Fruit fly (Drosophila melanogaster) whole organism, wandering third instar larva: ENCODE results near the gene CG13712.

Experiments
- Abd-B ChIP-seq: fragments of >200 bp; optimal IDR thresholded peaks from 2 replicates; lab custom pipeline; 2017; ENCODE audit warnings: missing biosample characterization, missing genetic modification characterization
- CG32264 ChIP-seq: fragments of 200-800 bp; sonication (Bioruptor generic); optimal IDR thresholded peaks from 2 replicates; lab custom pipeline; 2016; ENCODE audit warnings: missing biosample characterization, missing genetic modification characterization
- CG9705 ChIP-seq: fragments of 200-800 bp; sonication (Bioruptor generic); optimal IDR thresholded peaks from 2 replicates; lab custom pipeline; 2018; ENCODE audit warnings: missing biosample characterization, mild to moderate bottlenecking, missing genetic modification characterization
- CrebA ChIP-seq: fragments of 200-800 bp; sonication (Bioruptor generic); optimal IDR thresholded peaks from 2 replicates; lab custom pipeline; 2016; ENCODE audit warnings: missing biosample characterization, mild to moderate bottlenecking, missing genetic modification characterization, borderline replicate concordance
- Dfd ChIP-seq: fragments of >200 bp; optimal IDR thresholded peaks from 2 replicates; lab custom pipeline; 2017; ENCODE audit warnings: missing biosample characterization, missing genetic modification characterization
- Dif ChIP-seq: fragments of 200-275, 200-300 bp; sonication (Bioruptor generic); optimal IDR thresholded peaks from 2 replicates; lab custom pipeline; 2018; ENCODE audit warnings: missing biosample characterization, missing genetic modification characterization; ENCODE audit not compliant: partially characterized antibody
- GATAd ChIP-seq: sonication (Bioruptor generic); optimal IDR thresholded peaks from 2 replicates; lab custom pipeline; 2016; ENCODE audit warnings: missing biosample characterization, missing genetic modification characterization
- HLH106 ChIP-seq: fragments of 200-800 bp; optimal IDR thresholded peaks from 3 replicates; lab custom pipeline; 2019; ENCODE audit warnings: missing biosample characterization, mild to moderate bottlenecking, missing genetic modification characterization, moderate library complexity
- Hnf4 ChIP-seq: fragments of 200-800 bp; sonication (Bioruptor generic); optimal IDR thresholded peaks from 2 replicates; lab custom pipeline; 2016; ENCODE audit warnings: missing biosample characterization, mild to moderate bottlenecking, missing genetic modification characterization
- Hr78 ChIP-seq: fragments of >200 bp; optimal IDR thresholded peaks from 2 replicates; lab custom pipeline; 2017; ENCODE audit warnings: missing biosample characterization, missing genetic modification characterization
- Hr83 ChIP-seq: fragments of 200-300 bp; sonication (Bioruptor generic); optimal IDR thresholded peaks from 2 replicates; lab custom pipeline; 2016; ENCODE audit warnings: missing biosample characterization, mild to moderate bottlenecking, missing genetic modification characterization, moderate library complexity; ENCODE audit not compliant: poor library complexity, severe bottlenecking
- Jra ChIP-seq: sonication (Bioruptor generic); optimal IDR thresholded peaks from 2 replicates; lab custom pipeline; 2016; ENCODE audit warnings: missing biosample characterization, missing genetic modification characterization
- Myc ChIP-seq: fragments of >200 bp; optimal IDR thresholded peaks from 2 replicates; lab custom pipeline; 2017
- N ChIP-seq: fragments of >200 bp; optimal IDR thresholded peaks from 2 replicates; lab custom pipeline; 2018; ENCODE audit warnings: missing biosample characterization, missing external identifiers, missing genetic modification characterization
- OdsH ChIP-seq: fragments of 200-800 bp; sonication (Bioruptor generic); optimal IDR thresholded peaks from 2 replicates; lab custom pipeline; 2016; ENCODE audit warnings: missing biosample characterization, mild to moderate bottlenecking, missing genetic modification characterization
- Rel ChIP-seq, 2 experiments: fragments of 200-800 bp; sonication (Bioruptor generic) in 1 of 2; optimal IDR thresholded peaks; 2 replicates in 1 of 2; 3 replicates in 1 of 2; lab custom pipeline; 2016 to 2019; ENCODE audit warnings: mild to moderate bottlenecking in 2 of 2, missing biosample characterization in 2 of 2, missing genetic modification characterization in 2 of 2, moderate library complexity in 1 of 2
- Sp1 ChIP-seq: fragments of 200-800 bp; sonication (Bioruptor generic); optimal IDR thresholded peaks from 3 replicates; lab custom pipeline; 2019; ENCODE audit warnings: missing biosample characterization, mild to moderate bottlenecking, missing genetic modification characterization, moderate library complexity
- Vsx2 ChIP-seq: fragments of 200-300, 225-300 bp; sonication (Bioruptor generic); optimal IDR thresholded peaks from 2 replicates; lab custom pipeline; 2018; ENCODE audit warnings: missing biosample characterization, missing genetic modification characterization; ENCODE audit not compliant: partially characterized antibody
- brk ChIP-seq: fragments of 200-800 bp; sonication (Bioruptor generic); optimal IDR thresholded peaks from 2 replicates; lab custom pipeline; 2016; ENCODE audit warnings: missing biosample characterization, mild to moderate bottlenecking, missing genetic modification characterization
- dl ChIP-seq, 2 experiments: fragments of 175-275, 200-275 bp in 1 of 2; fragments of 200-275 bp in 1 of 2; sonication (Bioruptor generic); optimal IDR thresholded peaks; lab custom pipeline; 2018; ENCODE audit warnings: mild to moderate bottlenecking in 2 of 2, missing biosample characterization in 2 of 2, missing genetic modification characterization in 2 of 2, moderate library complexity in 2 of 2; ENCODE audit not compliant: partially characterized antibody in 2 of 2, insufficient read depth in 1 of 2
- dmrt93B ChIP-seq: fragments of 200-800 bp; sonication (Bioruptor generic); optimal IDR thresholded peaks from 2 replicates; lab custom pipeline; 2018; ENCODE audit warnings: missing biosample characterization, mild to moderate bottlenecking, missing genetic modification characterization
- ey ChIP-seq: fragments of 200-800 bp; sonication (Bioruptor generic); optimal IDR thresholded peaks from 2 replicates; lab custom pipeline; 2016; ENCODE audit warnings: missing biosample characterization, missing genetic modification characterization
- foxo ChIP-seq, 2 experiments: fragments of 200-800 bp; sonication (Bioruptor generic); optimal IDR thresholded peaks; 2 replicates in 1 of 2; 3 replicates in 1 of 2; lab custom pipeline; 2016 to 2017; ENCODE audit warnings: missing biosample characterization in 2 of 2, missing genetic modification characterization in 2 of 2
- fru ChIP-seq: fragments of 200-800 bp; sonication (Bioruptor generic); optimal IDR thresholded peaks from 3 replicates; lab custom pipeline; 2016; ENCODE audit warnings: missing biosample characterization, mild to moderate bottlenecking, missing genetic modification characterization
- h ChIP-seq: fragments of 200-800 bp; sonication (Bioruptor generic); optimal IDR thresholded peaks from 3 replicates; lab custom pipeline; 2016; ENCODE audit warnings: missing biosample characterization, mild to moderate bottlenecking, missing genetic modification characterization
- jim ChIP-seq: fragments of 175-275, 200-325 bp; sonication (Bioruptor generic); optimal IDR thresholded peaks from 2 replicates; lab custom pipeline; 2016; ENCODE audit warnings: missing biosample characterization, mild to moderate bottlenecking, missing genetic modification characterization
- lola ChIP-seq: fragments of >200 bp; optimal IDR thresholded peaks from 2 replicates; lab custom pipeline; 2017; ENCODE audit warnings: missing biosample characterization, missing genetic modification characterization
- psq ChIP-seq: fragments of 200-800 bp; sonication (Bioruptor generic); optimal IDR thresholded peaks from 3 replicates; lab custom pipeline; 2017; ENCODE audit warnings: missing biosample characterization, mild to moderate bottlenecking, missing genetic modification characterization, moderate library complexity
- rgr ChIP-seq: fragments of 200-800 bp; sonication (Bioruptor generic); optimal IDR thresholded peaks from 3 replicates; lab custom pipeline; 2016; ENCODE audit warnings: missing biosample characterization, mild to moderate bottlenecking, missing genetic modification characterization
- sage ChIP-seq: fragments of 200-800 bp; sonication (Bioruptor generic); optimal IDR thresholded peaks from 2 replicates; lab custom pipeline; 2016; ENCODE audit warnings: missing biosample characterization, mild to moderate bottlenecking, missing genetic modification characterization
- tai ChIP-seq: sonication (Bioruptor generic); optimal IDR thresholded peaks from 2 replicates; lab custom pipeline; 2016; ENCODE audit warnings: missing biosample characterization, missing genetic modification characterization
- usp ChIP-seq: fragments of >200 bp; optimal IDR thresholded peaks from 2 replicates; lab custom pipeline; 2017; ENCODE audit warnings: missing biosample characterization, missing genetic modification characterization
- woc ChIP-seq: sonication (Bioruptor generic); optimal IDR thresholded peaks from 2 replicates; lab custom pipeline; 2016; ENCODE audit warnings: missing biosample characterization, mild to moderate bottlenecking, missing genetic modification characterization

The CG13712 gene

dm6 chr3L:4689970-4690369 is 19.7 kb downstream of the CG13712 start, which contains the start of gene CG18418:
CG18418 (minus strand) TSS chr3L:4690070.
- TF ChIP-seq woc (GFP tag; lab: Kevin White, UChicago) (no peak), CrebA (GFP tag; lab: Kevin White, UChicago) (no peak), Hnf4 (GFP tag; lab: Kevin White, UChicago) (no peak), fru (GFP tag; lab: Kevin White, UChicago) (no peak)

DNA sequence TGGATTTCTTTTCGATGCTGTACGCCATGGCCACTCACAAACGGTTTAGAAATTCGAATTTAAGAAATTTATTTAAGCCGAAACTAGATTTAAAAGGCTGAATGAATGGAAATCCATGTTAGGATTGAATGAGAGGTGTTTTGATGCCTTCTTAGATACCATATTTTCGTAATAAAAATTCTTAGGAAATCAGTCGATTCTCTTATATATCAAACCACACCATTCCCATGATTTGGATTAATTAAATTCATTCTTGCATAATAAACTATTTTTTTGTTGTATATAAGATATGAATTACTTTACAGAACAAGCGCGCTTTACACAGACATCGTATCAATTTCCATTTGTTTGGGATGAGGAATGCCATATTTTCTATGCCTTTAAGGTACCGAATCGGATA is 21.0 kb downstream of the CG13712 start, which contains the start of gene CG7514:
Gene CG7514 (minus strand): TSS at position 101 of the 400 bp plus-strand sequence.
- TF ChIP-seq Sp1 (GFP tag; lab: Kevin White, UChicago) (no peak), Dfd (GFP tag; lab: Kevin White, UChicago) (no peak), fru (GFP tag; lab: Kevin White, UChicago) (no peak), Myc (lab: Kevin White, UChicago) (no peak), Jra (no peak), rgr (GFP tag; lab: Kevin White, UChicago) (no peak), HLH106 (no peak), Vsx2 (GFP tag; lab: Kevin White, UChicago) (no peak), CrebA (GFP tag; lab: Kevin White, UChicago) (no peak), woc (GFP tag; lab: Kevin White, UChicago) (no peak), Dif (no peak), h (no peak), GATAd (GFP tag; lab: Kevin White, UChicago) (no peak)
- TF ChIP-seq, all 38 proteins: peak for 0

- no peak for TF ChIP-seq GATAd (GFP tag; lab: Kevin White, UChicago)
- no peak for TF ChIP-seq Rel (GFP tag; optimal IDR thresholded peaks at IDR 0.05; lab: Kevin White, UChicago)
- TF ChIP-seq Rel (tag; optimal IDR thresholded peaks at IDR 0.05; lab: Kevin White, UChicago) = peak; percentile 11
These were observed 22.6 kb downstream of the CG13712 start, which contains the start of gene axo for dm6 chr3L:4687133-4687532. axo (minus strand) TSS chr3L:4687317.

dm6 chr3L:4686609-4687008 is 23.1 kb downstream of the CG13712 start:
- TF ChIP-seq Hr78 (GFP tag; lab: Kevin White, UChicago) (no peak), brk (GFP tag; lab: Kevin White, UChicago) (no peak), dl (GFP tag; optimal IDR thresholded peaks at IDR 0.05; lab: Kevin White, UChicago; ENCODE audit: insufficient read depth in 1 of 2, partially characterized antibody in 2 of 2) (no peak), GATAd (GFP tag; lab: Kevin White, UChicago) (no peak), woc (GFP tag; lab: Kevin White, UChicago) (no peak), rgr (GFP tag; lab: Kevin White, UChicago) (no peak), Dif (no peak), jim (GFP tag; lab: Kevin White, UChicago) (no peak), OdsH (no peak), dmrt93B (no peak), CG32264 (GFP tag; lab: Kevin White, UChicago) (no peak), N (GFP tag; lab: Kevin White, UChicago) (no peak), Abd-B (GFP tag; lab: Kevin White, UChicago) (no peak), Hnf4 (GFP tag; lab: Kevin White, UChicago) (no peak), h (no peak), fru (GFP tag; lab: Kevin White, UChicago) (no peak)
- TF ChIP-seq, all 38 proteins: peak for 0

DNA sequence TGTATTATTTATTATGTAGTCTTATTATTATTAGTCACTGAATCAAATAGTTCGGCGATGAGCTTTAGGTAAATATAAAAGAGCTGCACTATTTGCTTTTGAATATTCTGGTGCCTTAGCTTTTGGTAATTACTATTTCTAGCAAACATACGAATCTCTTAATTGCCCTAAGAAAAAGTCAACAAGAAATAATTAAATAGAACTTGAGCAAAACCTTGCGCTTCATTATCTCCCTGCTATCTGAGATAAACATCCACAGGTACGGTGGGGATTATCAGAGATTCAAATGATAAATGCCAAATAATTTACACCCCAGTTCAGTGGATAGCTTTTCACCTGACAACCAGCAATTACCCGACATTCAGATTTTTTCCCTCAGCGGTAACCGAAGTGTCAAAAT is 23.6 kb downstream of the CG13712 start:
- no peak for TF ChIP-seq psq
- TF ChIP-seq GATAd (GFP tag; lab: Kevin White, UChicago) = no peak
- TF ChIP-seq CG9705 = no peak
- TF ChIP-seq h = no peak
- TF ChIP-seq fru (GFP tag; lab: Kevin White, UChicago) = no peak
- TF ChIP-seq sage (GFP tag; lab: Kevin White, UChicago) = no peak
- TF ChIP-seq Dfd (GFP tag; lab: Kevin White, UChicago) = no peak

dm6 chr3L:4684622-4685276 is 24.9 kb downstream of the CG13712 start:
- TF ChIP-seq Dif (no peak), usp (GFP tag; lab: Kevin White, UChicago) (no peak), Myc (lab: Kevin White, UChicago) (no peak), N (GFP tag; lab: Kevin White, UChicago) (no peak), brk (GFP tag; lab: Kevin White, UChicago) (no peak), CG9705 (no peak), dmrt93B (no peak), fru (GFP tag; lab: Kevin White, UChicago) (no peak), Hr83 (GFP tag; lab: Kevin White, UChicago) (no peak), ey (GFP tag; lab: Kevin White, UChicago) (no peak), foxo (GFP tag; optimal IDR thresholded peaks at IDR 0.05; lab: Kevin White, UChicago) (no peak), lola (GFP tag; lab: Kevin White, UChicago) (no peak), tai (GFP tag; lab: Kevin White, UChicago) (no peak), CG32264 (GFP tag; lab: Kevin White, UChicago) (no peak), Rel (GFP tag; optimal IDR thresholded peaks at IDR 0.05; lab: Kevin White, UChicago) (no peak), Rel (tag; optimal IDR thresholded peaks at IDR 0.05; lab: Kevin White, UChicago) (no peak)
- TF ChIP-seq, all 38 proteins: peak for 0
